Worm (Caenorhabditis elegans) whole organism, young adult: ENCODE measurements around the gene ugt-23.

Source experiments
- B0019.2 ChIP-seq: fragments of 200-800 bp; sonication (Bioruptor generic); conservative IDR thresholded peaks from 2 replicates; pipeline ENCODE4 v1.3.6; 2022; ENCODE audit warnings: missing genetic modification reagents, missing genetic modification characterization, missing compliant biosample characterization
- B0336.3 ChIP-seq: fragments of 200-800 bp; sonication (Bioruptor generic); IDR thresholded peaks from 2 replicates; pipeline ENCODE4 v1.3.6; 2022; ENCODE audit warnings: missing genetic modification characterization, missing compliant biosample characterization
- C06A6.2 ChIP-seq: fragments of 200-800 bp; sonication (Bioruptor generic); conservative IDR thresholded peaks from 2 replicates; pipeline ENCODE4 v1.3.6; 2022; ENCODE audit warnings: missing genetic modification characterization, missing compliant biosample characterization
- F23B12.7 ChIP-seq: sonication (generic microtip); optimal IDR thresholded peaks from 2 replicates; lab custom pipeline; 2017; ENCODE audit warnings: missing genetic modification characterization, mild to moderate bottlenecking, missing compliant biosample characterization, antibody characterized with exemption, moderate library complexity; ENCODE audit not compliant: insufficient read depth
- F57C9.4 ChIP-seq: sonication (generic microtip); optimal IDR thresholded peaks from 2 replicates; lab custom pipeline; 2017; ENCODE audit warnings: mild to moderate bottlenecking, missing genetic modification characterization, missing compliant biosample characterization
- Y56A3A.18 ChIP-seq: fragments of 200-800 bp; sonication (Bioruptor generic); IDR thresholded peaks from 2 replicates; pipeline ENCODE4 v1.3.6; 2022; ENCODE audit warnings: missing genetic modification reagents, missing genetic modification characterization, missing compliant biosample characterization
- Y79H2A.3 ChIP-seq: fragments of 200-800 bp; sonication (Bioruptor generic); conservative IDR thresholded peaks from 2 replicates; pipeline ENCODE4 v1.3.6; 2022; ENCODE audit warnings: missing genetic modification reagents, missing genetic modification characterization, missing compliant biosample characterization
- Y95B8A.8 ChIP-seq: fragments of 200-800 bp; sonication (Bioruptor generic); IDR thresholded peaks from 2 replicates; pipeline ENCODE4 v1.3.6; 2022; ENCODE audit warnings: missing genetic modification reagents, missing genetic modification characterization, missing compliant biosample characterization
- aptf-2 ChIP-seq: fragments of 200-800 bp; sonication (Bioruptor generic); conservative IDR thresholded peaks from 2 replicates; pipeline ENCODE4 v1.3.6; 2022; ENCODE audit warnings: missing genetic modification reagents, missing genetic modification characterization, missing compliant biosample characterization
- attf-3 ChIP-seq: fragments of 200-800 bp; sonication (Bioruptor generic); conservative IDR thresholded peaks from 2 replicates; pipeline ENCODE4 v1.3.6; 2022; ENCODE audit warnings: missing genetic modification reagents, missing genetic modification characterization, missing compliant biosample characterization
- attf-5 ChIP-seq: fragments of 200-800 bp; sonication (Bioruptor generic); optimal IDR thresholded peaks from 2 replicates; lab custom pipeline; 2018; ENCODE audit warnings: mild to moderate bottlenecking, missing genetic modification characterization, missing compliant biosample characterization
- bed-2 ChIP-seq: fragments of 200-800 bp; sonication (Bioruptor generic); IDR thresholded peaks from 2 replicates; pipeline ENCODE4 v1.3.6; 2022; ENCODE audit warnings: missing genetic modification reagents, missing genetic modification characterization, missing compliant biosample characterization
- cebp-2 ChIP-seq: fragments of 200-800 bp; sonication (Bioruptor generic); IDR thresholded peaks from 2 replicates; pipeline ENCODE4 v1.3.6; 2022; ENCODE audit warnings: missing genetic modification characterization, missing compliant biosample characterization
- ceh-100 ChIP-seq: fragments of 200-800 bp; sonication (Bioruptor generic); IDR thresholded peaks from 2 replicates; pipeline ENCODE4 v1.3.6; 2022; ENCODE audit warnings: missing genetic modification reagents, missing genetic modification characterization, missing compliant biosample characterization
- ceh-27 ChIP-seq: fragments of 200-800 bp; sonication (Bioruptor generic); optimal IDR thresholded peaks from 2 replicates; lab custom pipeline; 2018; ENCODE audit warnings: mild to moderate bottlenecking, missing genetic modification characterization, moderate library complexity, missing compliant biosample characterization
- ceh-79 ChIP-seq: sonication (generic microtip); optimal IDR thresholded peaks from 2 replicates; lab custom pipeline; 2017; ENCODE audit warnings: mild to moderate bottlenecking, missing genetic modification characterization, missing compliant biosample characterization
- ceh-91 ChIP-seq: fragments of 200-800 bp; sonication (Bioruptor generic); IDR thresholded peaks from 2 replicates; pipeline ENCODE4 v1.3.6; 2022; ENCODE audit warnings: missing genetic modification reagents, missing genetic modification characterization, missing compliant biosample characterization
- dox-1 ChIP-seq: fragments of 200-800 bp; sonication (Bioruptor generic); IDR thresholded peaks from 2 replicates; pipeline ENCODE4 v1.3.6; 2022; ENCODE audit warnings: missing genetic modification reagents, missing genetic modification characterization, missing compliant biosample characterization
- efl-1 ChIP-seq: fragments of 150-350 bp; optimal IDR thresholded peaks from 2 replicates; lab custom pipeline; 2014; ENCODE audit warnings: missing biosample characterization, missing genetic modification reagents, missing genetic modification characterization
- egl-44 ChIP-seq: fragments of 200-800 bp; sonication (Bioruptor generic); IDR thresholded peaks from 2 replicates; pipeline ENCODE4 v1.3.6; 2022; ENCODE audit warnings: missing genetic modification reagents, missing genetic modification characterization, missing compliant biosample characterization
- egrh-3 ChIP-seq: fragments of 200-800 bp; sonication (Bioruptor generic); IDR thresholded peaks from 2 replicates; pipeline ENCODE4 v1.3.6; 2022; ENCODE audit warnings: missing genetic modification reagents, missing genetic modification characterization, missing compliant biosample characterization
- hrde-1 ChIP-seq: sonication (generic microtip); optimal IDR thresholded peaks from 2 replicates; lab custom pipeline; 2016; ENCODE audit warnings: missing genetic modification characterization, mild to moderate bottlenecking, missing compliant biosample characterization, moderate library complexity, missing genotype, missing genetic modification reagents, borderline replicate concordance
- lag-1 ChIP-seq: fragments of 200-800 bp; sonication (Bioruptor generic); IDR thresholded peaks from 2 replicates; pipeline ENCODE4 v1.3.6; 2022; ENCODE audit warnings: missing genetic modification reagents, missing genetic modification characterization, missing compliant biosample characterization
- lin-35 ChIP-seq, 3 experiments: fragments of 150-350 bp in 2 of 3; sonication (generic microtip) in 1 of 3; optimal IDR thresholded peaks; 2 replicates each; lab custom pipeline; 2014 to 2018; ENCODE audit warnings: missing biosample characterization in 3 of 3, missing genetic modification characterization in 3 of 3, missing genetic modification reagents in 3 of 3
- lin-40 ChIP-seq: sonication (generic microtip); optimal IDR thresholded peaks from 2 replicates; lab custom pipeline; 2016; ENCODE audit warnings: missing genetic modification characterization, mild to moderate bottlenecking, missing compliant biosample characterization, missing genotype, missing genetic modification reagents
- madf-10 ChIP-seq: sonication (generic microtip); optimal IDR thresholded peaks from 2 replicates; lab custom pipeline; 2016; ENCODE audit warnings: mild to moderate bottlenecking, missing genetic modification characterization, missing compliant biosample characterization
- madf-6 ChIP-seq: fragments of 200-800 bp; sonication (Bioruptor generic); IDR thresholded peaks from 2 replicates; pipeline ENCODE4 v1.3.6; 2022; ENCODE audit warnings: missing genetic modification reagents, missing genetic modification characterization, missing compliant biosample characterization
- madf-8 ChIP-seq: fragments of 200-800 bp; sonication (Bioruptor generic); conservative IDR thresholded peaks from 2 replicates; pipeline ENCODE4 v1.3.6; 2022; ENCODE audit warnings: missing genetic modification reagents, missing genetic modification characterization, missing compliant biosample characterization
- mcd-1 ChIP-seq: fragments of 200-800 bp; sonication (Bioruptor generic); IDR thresholded peaks from 2 replicates; pipeline ENCODE4 v1.3.6; 2022; ENCODE audit warnings: missing genetic modification reagents, missing genetic modification characterization, missing compliant biosample characterization
- mxl-1 ChIP-seq: sonication (generic microtip); optimal IDR thresholded peaks from 2 replicates; lab custom pipeline; 2016; ENCODE audit warnings: missing genetic modification characterization, missing compliant biosample characterization
- nfya-1 ChIP-seq: sonication (generic microtip); optimal IDR thresholded peaks from 2 replicates; lab custom pipeline; 2017; ENCODE audit warnings: antibody characterized with exemption, missing compliant biosample characterization, missing genetic modification characterization, borderline replicate concordance; ENCODE audit not compliant: insufficient read depth
- nhr-179 ChIP-seq: sonication (generic microtip); optimal IDR thresholded peaks from 2 replicates; lab custom pipeline; 2016; ENCODE audit warnings: mild to moderate bottlenecking, missing genetic modification characterization, missing compliant biosample characterization
- nhr-27 ChIP-seq: fragments of 200-800 bp; sonication (Bioruptor generic); optimal IDR thresholded peaks from 2 replicates; lab custom pipeline; 2018; ENCODE audit warnings: mild to moderate bottlenecking, missing genetic modification characterization, moderate library complexity, missing compliant biosample characterization
- nhr-90 ChIP-seq: sonication (generic microtip); optimal IDR thresholded peaks from 2 replicates; lab custom pipeline; 2016; ENCODE audit warnings: missing genotype, mild to moderate bottlenecking, missing genetic modification characterization, missing compliant biosample characterization
- rpc-1 ChIP-seq, 2 experiments: fragments of 150-350 bp in 1 of 2; sonication (generic microtip) in 1 of 2; optimal IDR thresholded peaks; 2 replicates each; lab custom pipeline; 2014 to 2018; ENCODE audit warnings: missing biosample characterization in 1 of 2, missing genetic modification characterization in 1 of 2, missing genetic modification reagents in 1 of 2, missing genotype in 1 of 2
- snpc-3.4 ChIP-seq: sonication (generic microtip); optimal IDR thresholded peaks from 2 replicates; lab custom pipeline; 2017; ENCODE audit warnings: missing genetic modification characterization, mild to moderate bottlenecking, missing compliant biosample characterization, antibody characterized with exemption, moderate library complexity, missing genotype, missing genetic modification reagents
- snpc-4 ChIP-seq, 5 experiments: fragments of 150-350 bp in 1 of 5; sonication (generic microtip) in 4 of 5; optimal IDR thresholded peaks; 2 replicates each; lab custom pipeline; 2014 to 2018; ENCODE audit warnings: missing genetic modification characterization in 5 of 5, missing biosample characterization in 3 of 5, antibody characterized with exemption in 2 of 5, mild to moderate bottlenecking in 2 of 5, missing compliant biosample characterization in 2 of 5, missing genotype in 2 of 5, moderate library complexity in 2 of 5, missing genetic modification reagents in 1 of 5
- somi-1 ChIP-seq: fragments of 200-800 bp; sonication (Bioruptor generic); optimal IDR thresholded peaks from 2 replicates; lab custom pipeline; 2018; ENCODE audit warnings: mild to moderate bottlenecking, missing genetic modification characterization, missing compliant biosample characterization
- tbx-9 ChIP-seq: sonication (generic microtip); optimal IDR thresholded peaks from 2 replicates; lab custom pipeline; 2016; ENCODE audit warnings: borderline replicate concordance, missing genetic modification characterization, inconsistent platforms, missing compliant biosample characterization
- unc-62 ChIP-seq: fragments of 150-350 bp; optimal IDR thresholded peaks from 2 replicates; lab custom pipeline; 2014; ENCODE audit warnings: missing biosample characterization, missing genetic modification reagents, missing genetic modification characterization
- zim-3 ChIP-seq: sonication (generic microtip); optimal IDR thresholded peaks from 2 replicates; lab custom pipeline; 2017; ENCODE audit warnings: mild to moderate bottlenecking, missing genetic modification characterization, moderate library complexity, missing compliant biosample characterization
- ztf-18 ChIP-seq: sonication (generic microtip); optimal IDR thresholded peaks from 2 replicates; lab custom pipeline; 2016; ENCODE audit warnings: missing genotype, mild to moderate bottlenecking, missing genetic modification characterization, missing compliant biosample characterization
- ztf-6 ChIP-seq: fragments of 200-800 bp; sonication (Bioruptor generic); IDR thresholded peaks from 2 replicates; pipeline ENCODE4 v1.3.6; 2022; ENCODE audit warnings: missing genetic modification reagents, missing genetic modification characterization, missing compliant biosample characterization

ugt-23 gene

ce11 chrX:9931362-9931761 is 6.4 kb upstream of the ugt-23 start, which contains the start of gene nra-3:
nra-3 (minus strand) TSS chrX:9931462.
- no peak for TF ChIP-seq rpc-1 (optimal IDR thresholded peaks at IDR 0.05; lab: Kevin White, UChicago)
- TF ChIP-seq rpc-1 (tag; optimal IDR thresholded peaks at IDR 0.05; lab: Kevin White, UChicago) = no peak
- no peak for TF ChIP-seq ceh-79
- TF ChIP-seq dox-1 = no peak
- TF ChIP-seq, all 124 proteins: peak for 0

ce11 chrX:9927993-9928392 is 3.0 kb upstream of the ugt-23 start:
- TF ChIP-seq mcd-1 (GFP tag; lab: Robert Waterston, UW) (no peak), aptf-2 (GFP tag; lab: Robert Waterston, UW) (no peak), nhr-90 (tag; lab: Kevin White, UChicago) (no peak), unc-62 (GFP tag; lab: Kevin White, UChicago) (no peak), egrh-3 (no peak), ztf-18 (tag; lab: Kevin White, UChicago) (no peak), Y79H2A.3 (no peak), ceh-27 (GFP tag; lab: Kevin White, UChicago) (no peak), snpc-4 (GFP tag; optimal IDR thresholded peaks at IDR 0.05; lab: Kevin White, UChicago) (no peak), snpc-4 (tag; optimal IDR thresholded peaks at IDR 0.05; lab: Kevin White, UChicago) (no peak), B0336.3 (GFP tag; lab: Robert Waterston, UW) (no peak), ceh-91 (no peak), dox-1 (no peak), madf-10 (tag; lab: Kevin White, UChicago) (no peak), ceh-100 (no peak), ztf-6 (GFP tag; lab: Robert Waterston, UW) (no peak), bed-2 (no peak), egl-44 (no peak), attf-3 (GFP tag; lab: Robert Waterston, UW) (no peak)
- TF ChIP-seq, all 124 proteins: peak for 0

ce11 chrX:9921257-9921656 is 3.7 kb downstream of the ugt-23 start, which contains the start of gene C17G1.2:
C17G1.2 (plus strand) TSS chrX:9921557.
- TF ChIP-seq C06A6.2 (GFP tag; lab: Robert Waterston, UW) = no peak
- no peak for TF ChIP-seq bed-2
- no peak for TF ChIP-seq nhr-27 (tag; lab: Kevin White, UChicago)
- TF ChIP-seq Y95B8A.8 = no peak
- no peak for TF ChIP-seq cebp-2 (GFP tag; lab: Robert Waterston, UW)
- TF ChIP-seq nfya-1 = no peak
- no peak for TF ChIP-seq somi-1
- TF ChIP-seq snpc-4 (GFP tag; optimal IDR thresholded peaks at IDR 0.05; lab: Kevin White, UChicago) = no peak
- no peak for TF ChIP-seq snpc-4 (tag; optimal IDR thresholded peaks at IDR 0.05; lab: Kevin White, UChicago)
- TF ChIP-seq lag-1 (GFP tag; lab: Robert Waterston, UW) = no peak
- no peak for TF ChIP-seq lin-35 (GFP tag; optimal IDR thresholded peaks at IDR 0.05; lab: Kevin White, UChicago)
- no peak for TF ChIP-seq zim-3 (tag; lab: Kevin White, UChicago)
- no peak for TF ChIP-seq F23B12.7 (tag; lab: Kevin White, UChicago)
- no peak for TF ChIP-seq efl-1 (GFP tag; lab: Kevin White, UChicago)
- no peak for TF ChIP-seq madf-8 (GFP tag; lab: Robert Waterston, UW)

- TF ChIP-seq egrh-3 = no peak
- TF ChIP-seq B0019.2 = no peak
- TF ChIP-seq lin-40 = no peak
- TF ChIP-seq attf-5 = no peak
- TF ChIP-seq madf-6 (GFP tag; lab: Robert Waterston, UW) = no peak
- TF ChIP-seq Y56A3A.18 (GFP tag; lab: Robert Waterston, UW) = no peak
- no peak for TF ChIP-seq snpc-3.4 (tag; lab: Kevin White, UChicago)
- no peak for TF ChIP-seq F57C9.4
- TF ChIP-seq mxl-1 (tag; lab: Kevin White, UChicago) = no peak
- no peak for TF ChIP-seq nfya-1
- TF ChIP-seq hrde-1 (tag; lab: Kevin White, UChicago) = no peak
- TF ChIP-seq cebp-2 (GFP tag; lab: Robert Waterston, UW) = no peak
- no peak for TF ChIP-seq zim-3 (tag; lab: Kevin White, UChicago)
- no peak for TF ChIP-seq madf-8 (GFP tag; lab: Robert Waterston, UW)
- TF ChIP-seq lag-1 (GFP tag; lab: Robert Waterston, UW) = no peak
- TF ChIP-seq nhr-179 (tag; lab: Kevin White, UChicago) = no peak
- TF ChIP-seq tbx-9 (tag; lab: Kevin White, UChicago) = no peak
These were observed 6.0 kb downstream of the ugt-23 start, which contains the start of gene folr-1 for ce11 chrX:9918997-9919396. folr-1 (plus strand) TSS chrX:9919297.
